Worm (Caenorhabditis elegans) whole organism, L4 larva: ENCODE data around the gene dolk-1.

ENCODE experiments used
- T26A8.4 ChIP-seq: fragments of 200-800 bp; sonication (Bioruptor generic); IDR thresholded peaks from 2 replicates; pipeline ENCODE4 v1.3.6; 2022; ENCODE audit warnings: missing genetic modification characterization, missing compliant biosample characterization
- Y105C5A.15 ChIP-seq: fragments of 200-800 bp; sonication (Bioruptor generic); IDR thresholded peaks from 2 replicates; pipeline ENCODE4 v1.3.6; 2022; ENCODE audit warnings: missing genetic modification characterization, missing compliant biosample characterization
- Y48G9A.11 ChIP-seq: fragments of 200-800 bp; sonication (Bioruptor generic); IDR thresholded peaks from 2 replicates; pipeline ENCODE4 v1.3.6; 2022; ENCODE audit warnings: missing genetic modification reagents, missing genetic modification characterization, missing compliant biosample characterization
- arid-1 ChIP-seq: fragments of 200-800 bp; sonication (Bioruptor generic); conservative IDR thresholded peaks from 2 replicates; pipeline ENCODE4 v1.3.6; 2022; ENCODE audit warnings: missing genetic modification reagents, missing genetic modification characterization, missing compliant biosample characterization
- ceh-20 ChIP-seq: fragments of 200-800 bp; sonication (Bioruptor generic); IDR thresholded peaks from 2 replicates; pipeline ENCODE4 v1.3.6; 2022; ENCODE audit warnings: missing genetic modification reagents, missing genetic modification characterization, missing compliant biosample characterization
- ceh-44 ChIP-seq: fragments of 200-800 bp; sonication (Bioruptor generic); IDR thresholded peaks from 2 replicates; pipeline ENCODE4 v1.3.6; 2022; ENCODE audit warnings: missing genetic modification reagents, missing genetic modification characterization, missing compliant biosample characterization
- ceh-62 ChIP-seq: sonication (generic microtip); optimal IDR thresholded peaks from 2 replicates; lab custom pipeline; 2017; ENCODE audit warnings: missing biosample characterization, missing genetic modification characterization
- ceh-82 ChIP-seq: sonication (generic microtip); optimal IDR thresholded peaks from 2 replicates; lab custom pipeline; 2017; ENCODE audit warnings: missing biosample characterization, missing genetic modification characterization
- ces-1 ChIP-seq: fragments of 150-350 bp; sonication (generic microtip); optimal IDR thresholded peaks from 4 replicates; lab custom pipeline; 2014; ENCODE audit warnings: missing biosample characterization, missing genetic modification reagents, missing genetic modification characterization
- cey-2 ChIP-seq: sonication (generic microtip); optimal IDR thresholded peaks from 3 replicates; lab custom pipeline; 2017; ENCODE audit warnings: missing genetic modification characterization, mild to moderate bottlenecking, missing compliant biosample characterization, antibody characterized with exemption, borderline replicate concordance; ENCODE audit not compliant: insufficient read depth
- daf-12 ChIP-seq: fragments of 150-350 bp; optimal IDR thresholded peaks from 2 replicates; lab custom pipeline; 2014; ENCODE audit warnings: missing biosample characterization, missing genetic modification reagents, missing genetic modification characterization
- daf-16 ChIP-seq, 3 experiments: sonication (generic microtip); optimal IDR thresholded peaks; 2 replicates each; lab custom pipeline; 2016 to 2017; ENCODE audit warnings: missing genetic modification characterization in 3 of 3, missing genetic modification reagents in 3 of 3, mild to moderate bottlenecking in 2 of 3, missing compliant biosample characterization in 2 of 3, missing biosample characterization in 1 of 3, moderate library complexity in 1 of 3
- dmd-6 ChIP-seq: fragments of 200-800 bp; sonication (Bioruptor generic); IDR thresholded peaks from 2 replicates; pipeline ENCODE4 v1.3.6; 2022; ENCODE audit warnings: missing genetic modification reagents, missing genetic modification characterization, missing compliant biosample characterization
- dmd-8 ChIP-seq: fragments of 200-800 bp; sonication (Bioruptor generic); IDR thresholded peaks from 2 replicates; pipeline ENCODE4 v1.3.6; 2022; ENCODE audit warnings: missing genetic modification characterization, missing compliant biosample characterization
- dmd-9 ChIP-seq: fragments of 200-800 bp; sonication (Bioruptor generic); IDR thresholded peaks from 2 replicates; pipeline ENCODE4 v1.3.6; 2022; ENCODE audit warnings: missing genetic modification reagents, missing genetic modification characterization, missing compliant biosample characterization
- duxl-1 ChIP-seq: sonication (generic microtip); optimal IDR thresholded peaks from 2 replicates; lab custom pipeline; 2016; ENCODE audit warnings: mild to moderate bottlenecking, missing genetic modification characterization, moderate library complexity, missing compliant biosample characterization; ENCODE audit not compliant: poor library complexity
- dve-1 ChIP-seq: sonication (generic microtip); optimal IDR thresholded peaks from 2 replicates; lab custom pipeline; 2017; ENCODE audit warnings: antibody characterized with exemption, mild to moderate bottlenecking, missing genetic modification characterization, missing compliant biosample characterization; ENCODE audit not compliant: insufficient read depth
- egl-43 ChIP-seq: fragments of 200-800 bp; sonication (Bioruptor generic); IDR thresholded peaks from 2 replicates; pipeline ENCODE4 v1.3.6; 2022; ENCODE audit warnings: missing genetic modification reagents, missing genetic modification characterization, missing compliant biosample characterization
- fkh-10 ChIP-seq: fragments of 150-350 bp; optimal IDR thresholded peaks from 2 replicates; lab custom pipeline; 2014; ENCODE audit warnings: missing biosample characterization, missing genetic modification reagents, missing genetic modification characterization
- gei-8 ChIP-seq: fragments of 200-800 bp; sonication (Bioruptor generic); optimal IDR thresholded peaks from 2 replicates; lab custom pipeline; 2018; ENCODE audit warnings: mild to moderate bottlenecking, missing genetic modification characterization, missing compliant biosample characterization
- hif-1 ChIP-seq, 2 experiments: sonication (generic microtip); optimal IDR thresholded peaks; 2 replicates each; lab custom pipeline; 2016 to 2017; ENCODE audit warnings: missing compliant biosample characterization in 2 of 2, missing genetic modification characterization in 2 of 2, missing genetic modification reagents in 2 of 2, missing genotype in 2 of 2, mild to moderate bottlenecking in 1 of 2
- hlh-30 ChIP-seq: sonication (generic microtip); optimal IDR thresholded peaks from 2 replicates; lab custom pipeline; 2017; ENCODE audit warnings: antibody characterized with exemption, mild to moderate bottlenecking, missing genetic modification characterization, missing compliant biosample characterization; ENCODE audit not compliant: insufficient read depth
- lim-7 ChIP-seq: fragments of 200-800 bp; sonication (Bioruptor generic); IDR thresholded peaks from 2 replicates; pipeline ENCODE4 v1.3.6; 2022; ENCODE audit warnings: missing genetic modification characterization, missing compliant biosample characterization
- lin-13 ChIP-seq: fragments of 150-350 bp; optimal IDR thresholded peaks from 2 replicates; lab custom pipeline; 2014; ENCODE audit warnings: missing biosample characterization, missing genetic modification reagents, missing genetic modification characterization
- lin-15B ChIP-seq: fragments of 150-350 bp; sonication (generic microtip); optimal IDR thresholded peaks from 3 replicates; lab custom pipeline; 2014; ENCODE audit warnings: missing biosample characterization, missing genetic modification characterization
- lin-38 ChIP-seq: fragments of 200-800 bp; sonication (Bioruptor generic); IDR thresholded peaks from 2 replicates; pipeline ENCODE4 v1.3.6; 2022; ENCODE audit warnings: missing genetic modification reagents, missing genetic modification characterization, missing compliant biosample characterization
- lin-39 ChIP-seq: fragments of 150-350 bp; optimal IDR thresholded peaks from 2 replicates; lab custom pipeline; 2014; ENCODE audit warnings: missing biosample characterization, missing genetic modification reagents, missing genetic modification characterization
- lir-3 ChIP-seq: sonication (generic microtip); optimal IDR thresholded peaks from 2 replicates; lab custom pipeline; 2016; ENCODE audit warnings: mild to moderate bottlenecking, missing genetic modification characterization, missing compliant biosample characterization
- lsy-2 ChIP-seq, 2 experiments: fragments of 150-350 bp in 1 of 2; sonication (generic microtip) in 1 of 2; optimal IDR thresholded peaks; 2 replicates each; lab custom pipeline; 2014 to 2017; ENCODE audit warnings: missing biosample characterization in 2 of 2, missing genetic modification characterization in 2 of 2
- madf-9 ChIP-seq: fragments of 200-800 bp; sonication (Bioruptor generic); conservative IDR thresholded peaks from 2 replicates; pipeline ENCODE4 v1.3.6; 2022; ENCODE audit warnings: missing genetic modification reagents, missing genetic modification characterization, missing compliant biosample characterization
- mep-1 ChIP-seq: fragments of 150-350 bp; sonication (generic microtip); optimal IDR thresholded peaks from 3 replicates; lab custom pipeline; 2014; ENCODE audit warnings: missing biosample characterization, missing genetic modification characterization
- nhr-102 ChIP-seq: sonication (generic microtip); optimal IDR thresholded peaks from 2 replicates; lab custom pipeline; 2016; ENCODE audit warnings: mild to moderate bottlenecking, missing genetic modification characterization, moderate library complexity, missing compliant biosample characterization
- nhr-111 ChIP-seq: fragments of 200-800 bp; sonication (Bioruptor generic); optimal IDR thresholded peaks from 2 replicates; lab custom pipeline; 2018; ENCODE audit warnings: mild to moderate bottlenecking, missing genetic modification characterization, missing compliant biosample characterization
- nhr-237 ChIP-seq: sonication (generic microtip); optimal IDR thresholded peaks from 2 replicates; lab custom pipeline; 2017; ENCODE audit warnings: missing biosample characterization, missing genetic modification characterization
- nhr-25 ChIP-seq: sonication (generic microtip); optimal IDR thresholded peaks from 2 replicates; lab custom pipeline; 2017; ENCODE audit warnings: missing genetic modification characterization, mild to moderate bottlenecking, missing compliant biosample characterization, antibody characterized with exemption, moderate library complexity, borderline replicate concordance; ENCODE audit not compliant: insufficient read depth
- nhr-28 ChIP-seq: fragments of 150-350 bp; optimal IDR thresholded peaks from 2 replicates; lab custom pipeline; 2014; ENCODE audit warnings: missing biosample characterization, missing genetic modification characterization
- nhr-42 ChIP-seq: fragments of 200-800 bp; sonication (Bioruptor generic); IDR thresholded peaks from 2 replicates; pipeline ENCODE4 v1.3.6; 2022; ENCODE audit warnings: missing genetic modification characterization, missing compliant biosample characterization
- php-3 ChIP-seq: fragments of 200-800 bp; sonication (Bioruptor generic); IDR thresholded peaks from 2 replicates; pipeline ENCODE4 v1.3.6; 2022; ENCODE audit warnings: missing genetic modification reagents, missing genetic modification characterization, missing compliant biosample characterization
- sdz-12 ChIP-seq: fragments of 200-800 bp; sonication (Bioruptor generic); optimal IDR thresholded peaks from 2 replicates; lab custom pipeline; 2018; ENCODE audit warnings: mild to moderate bottlenecking, missing genetic modification characterization, missing compliant biosample characterization
- tag-97 ChIP-seq: fragments of 200-800 bp; sonication (Bioruptor generic); IDR thresholded peaks from 2 replicates; pipeline ENCODE4 v1.3.6; 2022; ENCODE audit warnings: missing genetic modification characterization, missing compliant biosample characterization
- tra-1 ChIP-seq: fragments of 200-800 bp; sonication (Bioruptor generic); IDR thresholded peaks from 2 replicates; pipeline ENCODE4 v1.3.6; 2022; ENCODE audit warnings: missing genetic modification reagents, missing genetic modification characterization, missing compliant biosample characterization
- unc-39 ChIP-seq: sonication (generic microtip); optimal IDR thresholded peaks from 2 replicates; lab custom pipeline; 2017; ENCODE audit warnings: missing biosample characterization, missing genetic modification characterization
- unc-62 ChIP-seq, 3 experiments: fragments of 150-350 bp in 1 of 3; sonication (generic microtip); optimal IDR thresholded peaks in 2 of 3; peaks in 1 of 3; 1 replicate in 1 of 3; 2 replicates in 2 of 3; lab custom pipeline; 2014 to 2017; ENCODE audit warnings: missing biosample characterization in 3 of 3, missing genetic modification characterization in 3 of 3, missing genetic modification reagents in 3 of 3, missing genotype in 1 of 3
- zfp-2 ChIP-seq: sonication (generic microtip); optimal IDR thresholded peaks from 2 replicates; lab custom pipeline; 2016; ENCODE audit warnings: mild to moderate bottlenecking, missing genetic modification characterization, missing compliant biosample characterization
- zfp-3 ChIP-seq: fragments of 200-800 bp; sonication (Bioruptor generic); conservative IDR thresholded peaks from 2 replicates; pipeline ENCODE4 v1.3.6; 2022; ENCODE audit warnings: missing genetic modification reagents, missing genetic modification characterization, missing compliant biosample characterization
- zip-11 ChIP-seq: fragments of 200-800 bp; sonication (Bioruptor generic); IDR thresholded peaks from 2 replicates; pipeline ENCODE4 v1.3.6; 2022; ENCODE audit warnings: missing genetic modification characterization, missing compliant biosample characterization
- ztf-7 ChIP-seq: fragments of 150-350 bp; optimal IDR thresholded peaks from 2 replicates; lab custom pipeline; 2014; ENCODE audit warnings: missing biosample characterization, missing genetic modification characterization

Gene dolk-1

ce11 chrIII:11948437-11948836 is 15.0 kb upstream of the dolk-1 start:
- TF ChIP-seq nhr-28 (peak; percentile 61), duxl-1 (tag; lab: Kevin White, UChicago) (no peak), daf-16 (GFP tag; optimal IDR thresholded peaks at IDR 0.05; lab: Kevin White, UChicago) (no peak), daf-16 (tag; optimal IDR thresholded peaks at IDR 0.05; lab: Kevin White, UChicago) (peak; percentile 26), nhr-42 (GFP tag; lab: Robert Waterston, UW) (no peak), mep-1 (tag; lab: Kevin White, UChicago) (no peak)

- TF ChIP-seq lim-7 (GFP tag; lab: Robert Waterston, UW) (no peak), unc-62 (GFP tag; optimal IDR thresholded peaks at IDR 0.05 in 1 of 2; lab: Kevin White, UChicago) (no peak), unc-62 (tag; optimal IDR thresholded peaks at IDR 0.05; lab: Kevin White, UChicago) (no peak), lin-39 (no peak), fkh-10 (no peak), tag-97 (GFP tag; lab: Robert Waterston, UW) (no peak), madf-9 (GFP tag; lab: Robert Waterston, UW) (no peak), dve-1 (peak; percentile 61), lir-3 (tag; lab: Kevin White, UChicago) (no peak), nhr-25 (tag; lab: Kevin White, UChicago) (no peak), php-3 (GFP tag; lab: Robert Waterston, UW) (0 out of 2 replicates have a peak, but pooled peaks have one; percentile 33), Y105C5A.15 (no peak), Y48G9A.11 (GFP tag; lab: Robert Waterston, UW) (no peak), dmd-6 (GFP tag; lab: Robert Waterston, UW) (peak; percentile 39; the same call in 1 of the 2 replicates), unc-39 (tag; lab: Kevin White, UChicago) (no peak), nhr-102 (tag; lab: Kevin White, UChicago) (no peak), lin-38 (no peak), egl-43 (no peak), mep-1 (tag; lab: Kevin White, UChicago) (peak; percentile 54), sdz-12 (no peak), ceh-62 (tag; lab: Kevin White, UChicago) (no peak), daf-12 (tag; lab: Kevin White, UChicago) (no peak), ceh-44 (no peak), duxl-1 (tag; lab: Kevin White, UChicago) (no peak), arid-1 (no peak), hlh-30 (tag; lab: Kevin White, UChicago) (no peak), nhr-42 (GFP tag; lab: Robert Waterston, UW) (no peak), zip-11 (GFP tag; lab: Robert Waterston, UW) (no peak), ces-1 (GFP tag; lab: Kevin White, UChicago) (no peak), ceh-20 (GFP tag; lab: Robert Waterston, UW) (no peak), dmd-9 (no peak), T26A8.4 (GFP tag; lab: Robert Waterston, UW) (no peak), lsy-2 (tag; optimal IDR thresholded peaks at IDR 0.05; lab: Kevin White, UChicago) (peak in 1 of 2 experiments; percentile 22), cey-2 (tag; lab: Kevin White, UChicago) (no peak), gei-8 (GFP tag; lab: Kevin White, UChicago) (no peak), nhr-111 (GFP tag; lab: Kevin White, UChicago) (no peak), ztf-7 (tag; lab: Kevin White, UChicago) (no peak), zfp-2 (tag; lab: Kevin White, UChicago) (no peak), zfp-3 (GFP tag; lab: Robert Waterston, UW) (no peak), lin-15B (tag; lab: Kevin White, UChicago) (no peak), tra-1 (GFP tag; lab: Robert Waterston, UW) (no peak), nhr-237 (no peak), dmd-8 (GFP tag; lab: Robert Waterston, UW) (no peak), ceh-82 (tag; lab: Kevin White, UChicago) (no peak), hif-1 (tag; optimal IDR thresholded peaks at IDR 0.05; lab: Kevin White, UChicago) (no peak), lin-13 (GFP tag; lab: Kevin White, UChicago) (peak; percentile 5)
Measured at ce11 chrIII:11947527-11947926, 14.1 kb upstream of the dolk-1 start.
